Worm (Caenorhabditis elegans) whole organism, L3 larva: Measurements from ENCODE around the gene H03G16.7.

Experiments
- R02D3.7 ChIP-seq: fragments of 150-350 bp; optimal IDR thresholded peaks from 2 replicates; lab custom pipeline; 2014; ENCODE audit warnings: missing biosample characterization, missing genetic modification characterization
- ZK546.5 ChIP-seq: sonication (generic microtip); optimal IDR thresholded peaks from 2 replicates; lab custom pipeline; 2017; ENCODE audit warnings: missing biosample characterization, missing genetic modification characterization
- aly-2 ChIP-seq: fragments of 150-350 bp; optimal IDR thresholded peaks from 2 replicates; lab custom pipeline; 2014; ENCODE audit warnings: missing biosample characterization, missing genetic modification characterization
- ama-1 ChIP-seq: fragments of 150-350 bp; optimal IDR thresholded peaks from 2 replicates; lab custom pipeline; 2018
- ceh-16 ChIP-seq: sonication (generic microtip); optimal IDR thresholded peaks from 2 replicates; lab custom pipeline; 2017; ENCODE audit warnings: missing biosample characterization, missing genetic modification characterization
- ceh-28 ChIP-seq: fragments of 150-350 bp; optimal IDR thresholded peaks from 2 replicates; lab custom pipeline; 2014; ENCODE audit warnings: missing biosample characterization, missing genetic modification reagents, missing genetic modification characterization
- ceh-82 ChIP-seq: fragments of 150-350 bp; optimal IDR thresholded peaks from 2 replicates; lab custom pipeline; 2014; ENCODE audit warnings: missing biosample characterization, missing genetic modification characterization
- ceh-9 ChIP-seq: sonication (generic microtip); optimal IDR thresholded peaks from 2 replicates; lab custom pipeline; 2018; ENCODE audit warnings: missing biosample characterization, missing genetic modification characterization
- daf-12 ChIP-seq: fragments of 150-350 bp; optimal IDR thresholded peaks from 2 replicates; lab custom pipeline; 2014; ENCODE audit warnings: missing biosample characterization, missing genetic modification reagents, missing genetic modification characterization
- egl-27 ChIP-seq: sonication (generic microtip); optimal IDR thresholded peaks from 4 replicates; lab custom pipeline; 2017; ENCODE audit warnings: missing biosample characterization, missing genetic modification reagents, missing genetic modification characterization
- egl-5 ChIP-seq: fragments of 150-350 bp; optimal IDR thresholded peaks from 2 replicates; lab custom pipeline; 2017; ENCODE audit warnings: missing biosample characterization, missing genetic modification reagents, missing genetic modification characterization, inconsistent platforms
- elt-1 ChIP-seq: fragments of 150-350 bp; optimal IDR thresholded peaks from 2 replicates; lab custom pipeline; 2014; ENCODE audit warnings: missing biosample characterization, missing genetic modification characterization
- elt-2 ChIP-seq: sonication (generic microtip); optimal IDR thresholded peaks from 2 replicates; lab custom pipeline; 2016; ENCODE audit warnings: missing genetic modification reagents, mild to moderate bottlenecking, missing genetic modification characterization, missing compliant biosample characterization
- fkh-10 ChIP-seq: sonication (generic microtip); optimal IDR thresholded peaks from 2 replicates; lab custom pipeline; 2017; ENCODE audit warnings: missing biosample characterization, missing genetic modification reagents, missing genetic modification characterization
- fkh-2 ChIP-seq: fragments of 150-350 bp; optimal IDR thresholded peaks from 2 replicates; lab custom pipeline; 2014; ENCODE audit warnings: missing biosample characterization, missing genetic modification reagents, missing genetic modification characterization
- fos-1 ChIP-seq: fragments of 150-350 bp; optimal IDR thresholded peaks from 2 replicates; lab custom pipeline; 2014; ENCODE audit warnings: missing biosample characterization, missing genetic modification characterization
- hmg-11 ChIP-seq: sonication (generic microtip); optimal IDR thresholded peaks from 2 replicates; lab custom pipeline; 2016; ENCODE audit warnings: missing genetic modification characterization, missing compliant biosample characterization
- jun-1 ChIP-seq: fragments of 150-350 bp; optimal IDR thresholded peaks from 2 replicates; lab custom pipeline; 2014; ENCODE audit warnings: missing biosample characterization, missing genetic modification reagents, missing genetic modification characterization
- lin-15B ChIP-seq: fragments of 150-350 bp; optimal IDR thresholded peaks from 2 replicates; lab custom pipeline; 2014; ENCODE audit warnings: missing biosample characterization, missing genetic modification characterization
- lin-39 ChIP-seq: fragments of 150-350 bp; optimal IDR thresholded peaks from 2 replicates; lab custom pipeline; 2018; ENCODE audit warnings: missing biosample characterization, missing genetic modification reagents, missing genetic modification characterization
- lsy-12 ChIP-seq: sonication (generic microtip); optimal IDR thresholded peaks from 2 replicates; lab custom pipeline; 2016; ENCODE audit warnings: mild to moderate bottlenecking, missing genetic modification characterization, missing compliant biosample characterization
- mdl-1 ChIP-seq: fragments of 150-350 bp; optimal IDR thresholded peaks from 2 replicates; lab custom pipeline; 2014; ENCODE audit warnings: missing biosample characterization, missing genetic modification characterization
- nfya-1 ChIP-seq: sonication (generic microtip); optimal IDR thresholded peaks from 2 replicates; lab custom pipeline; 2017; ENCODE audit warnings: missing genetic modification characterization, mild to moderate bottlenecking, missing compliant biosample characterization, antibody characterized with exemption, moderate library complexity; ENCODE audit not compliant: insufficient read depth
- nhr-11 ChIP-seq: fragments of 150-350 bp; optimal IDR thresholded peaks from 2 replicates; lab custom pipeline; 2014; ENCODE audit warnings: missing biosample characterization, missing genetic modification characterization
- nhr-12 ChIP-seq: fragments of 150-350 bp; optimal IDR thresholded peaks from 2 replicates; lab custom pipeline; 2014; ENCODE audit warnings: missing biosample characterization, missing genetic modification characterization
- nhr-23 ChIP-seq: fragments of 150-350 bp; optimal IDR thresholded peaks from 2 replicates; lab custom pipeline; 2014; ENCODE audit warnings: missing biosample characterization, missing genetic modification reagents, missing genetic modification characterization
- nhr-237 ChIP-seq: fragments of 150-350 bp; optimal IDR thresholded peaks from 2 replicates; lab custom pipeline; 2014; ENCODE audit warnings: missing biosample characterization, missing genetic modification characterization
- nhr-25 ChIP-seq: sonication (generic microtip); optimal IDR thresholded peaks from 2 replicates; lab custom pipeline; 2017; ENCODE audit warnings: missing biosample characterization, missing genetic modification characterization
- nhr-28 ChIP-seq: fragments of 150-350 bp; optimal IDR thresholded peaks from 2 replicates; lab custom pipeline; 2014; ENCODE audit warnings: missing biosample characterization, missing genetic modification characterization
- nhr-43 ChIP-seq: sonication (generic microtip); optimal IDR thresholded peaks from 2 replicates; lab custom pipeline; 2016; ENCODE audit warnings: mild to moderate bottlenecking, missing genetic modification characterization, missing compliant biosample characterization; ENCODE audit not compliant: poor library complexity, severe bottlenecking
- nhr-67 ChIP-seq: fragments of 150-350 bp; optimal IDR thresholded peaks from 2 replicates; lab custom pipeline; 2014; ENCODE audit warnings: missing biosample characterization, missing genetic modification characterization
- nhr-76 ChIP-seq: fragments of 150-350 bp; sonication (generic microtip); optimal IDR thresholded peaks from 5 replicates; lab custom pipeline; 2014; ENCODE audit warnings: missing biosample characterization, missing genetic modification characterization
- nhr-77 ChIP-seq: fragments of 150-350 bp; optimal IDR thresholded peaks from 2 replicates; lab custom pipeline; 2014; ENCODE audit warnings: missing biosample characterization, missing genetic modification characterization
- pha-4 ChIP-seq: fragments of 150-350 bp; optimal IDR thresholded peaks from 2 replicates; lab custom pipeline; 2014; ENCODE audit warnings: missing biosample characterization, missing genetic modification reagents, missing genetic modification characterization
- pqm-1 ChIP-seq: fragments of 150-350 bp; optimal IDR thresholded peaks from 2 replicates; lab custom pipeline; 2017; ENCODE audit warnings: missing biosample characterization, missing genetic modification characterization, inconsistent platforms
- sea-2 ChIP-seq: fragments of 150-350 bp; sonication (generic microtip); optimal IDR thresholded peaks from 4 replicates; lab custom pipeline; 2014; ENCODE audit warnings: missing biosample characterization, missing genetic modification reagents, missing genetic modification characterization
- skn-1 ChIP-seq: fragments of 150-350 bp; optimal IDR thresholded peaks from 2 replicates; lab custom pipeline; 2014; ENCODE audit warnings: missing biosample characterization, missing genetic modification characterization
- snpc-4 ChIP-seq: fragments of 150-350 bp; optimal IDR thresholded peaks from 2 replicates; lab custom pipeline; 2014; ENCODE audit warnings: missing biosample characterization, missing genetic modification characterization
- tbx-2 ChIP-seq: sonication (generic microtip); optimal IDR thresholded peaks from 2 replicates; lab custom pipeline; 2016; ENCODE audit warnings: mild to moderate bottlenecking, missing genetic modification characterization, missing compliant biosample characterization
- unc-62 ChIP-seq: fragments of 150-350 bp; sonication (generic microtip); optimal IDR thresholded peaks from 4 replicates; lab custom pipeline; 2014; ENCODE audit warnings: missing biosample characterization, missing genetic modification reagents, missing genetic modification characterization
- zag-1 ChIP-seq: fragments of 150-350 bp; optimal IDR thresholded peaks from 2 replicates; lab custom pipeline; 2014; ENCODE audit warnings: missing biosample characterization, missing genetic modification characterization
- ztf-4 ChIP-seq: fragments of 150-350 bp; optimal IDR thresholded peaks from 2 replicates; lab custom pipeline; 2014; ENCODE audit warnings: missing biosample characterization, missing genetic modification characterization

The H03G16.7 gene

DNA sequence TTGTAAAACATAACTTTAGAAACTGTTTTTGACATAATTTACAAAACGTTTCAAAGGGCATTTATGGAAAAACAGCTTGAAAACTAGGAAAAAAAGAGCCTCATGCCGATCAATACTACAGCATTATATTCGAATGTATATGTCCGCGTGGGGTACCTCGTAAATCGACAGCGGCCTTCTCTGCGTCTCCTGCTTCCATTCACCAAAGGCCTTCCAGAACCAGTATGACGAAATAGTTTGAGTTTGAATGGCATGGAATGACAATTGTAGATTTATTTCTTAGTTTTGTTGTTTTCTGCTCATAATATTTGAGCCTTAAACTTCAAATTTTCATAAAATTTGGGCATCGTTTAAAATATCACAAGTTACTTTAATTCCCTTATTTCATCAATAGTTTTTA lies 10.4 kb downstream of the H03G16.7 start:
- TF ChIP-seq nhr-76 (tag; lab: Kevin White, UChicago) (no peak), jun-1 (no peak), elt-1 (tag; lab: Kevin White, UChicago) (no peak), snpc-4 (tag; lab: Kevin White, UChicago) (no peak), nhr-25 (tag; lab: Kevin White, UChicago) (no peak), ceh-16 (tag; lab: Kevin White, UChicago) (no peak), nfya-1 (tag; lab: Kevin White, UChicago) (peak; percentile 46), ama-1 (lab: Kevin White, UChicago) (no peak), skn-1 (tag; lab: Kevin White, UChicago) (no peak), egl-5 (tag; lab: Kevin White, UChicago) (peak; percentile 34), nhr-12 (tag; lab: Kevin White, UChicago) (no peak), hmg-11 (tag; lab: Kevin White, UChicago) (peak; percentile 30), nhr-28 (tag; lab: Kevin White, UChicago) (no peak), lsy-12 (tag; lab: Kevin White, UChicago) (no peak), lin-39 (no peak), zag-1 (tag; lab: Kevin White, UChicago) (no peak), R02D3.7 (tag; lab: Kevin White, UChicago) (peak; percentile 52), unc-62 (GFP tag; lab: Kevin White, UChicago) (no peak), fkh-10 (GFP tag; lab: Kevin White, UChicago) (no peak), lin-15B (tag; lab: Kevin White, UChicago) (no peak), ZK546.5 (tag; lab: Kevin White, UChicago) (no peak)

DNA sequence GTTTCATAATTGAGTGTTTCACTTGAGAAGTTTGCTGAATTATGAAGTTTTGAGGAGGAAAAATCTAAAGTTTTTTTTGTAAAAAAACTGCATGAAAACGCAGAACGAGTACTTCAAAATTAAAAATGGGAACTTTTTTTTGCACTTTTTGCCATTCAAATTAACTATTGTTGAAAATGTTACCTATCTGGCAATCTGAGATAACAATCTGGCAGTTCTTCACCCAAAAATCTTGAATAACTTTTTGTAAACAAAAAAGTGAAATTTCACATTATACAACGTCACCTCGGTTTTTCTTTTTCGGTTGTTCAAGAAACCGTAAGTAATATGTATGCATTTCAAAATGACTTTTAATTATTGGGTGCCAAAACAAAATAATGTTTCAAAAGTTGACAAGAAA lies 13.3 kb downstream of the H03G16.7 start:
- peak; percentile 88 for TF ChIP-seq elt-1 (tag; lab: Kevin White, UChicago)
- no peak for TF ChIP-seq nhr-76 (tag; lab: Kevin White, UChicago)
- no peak for TF ChIP-seq fkh-10 (GFP tag; lab: Kevin White, UChicago)
- TF ChIP-seq, all 47 proteins: peak for 1

DNA sequence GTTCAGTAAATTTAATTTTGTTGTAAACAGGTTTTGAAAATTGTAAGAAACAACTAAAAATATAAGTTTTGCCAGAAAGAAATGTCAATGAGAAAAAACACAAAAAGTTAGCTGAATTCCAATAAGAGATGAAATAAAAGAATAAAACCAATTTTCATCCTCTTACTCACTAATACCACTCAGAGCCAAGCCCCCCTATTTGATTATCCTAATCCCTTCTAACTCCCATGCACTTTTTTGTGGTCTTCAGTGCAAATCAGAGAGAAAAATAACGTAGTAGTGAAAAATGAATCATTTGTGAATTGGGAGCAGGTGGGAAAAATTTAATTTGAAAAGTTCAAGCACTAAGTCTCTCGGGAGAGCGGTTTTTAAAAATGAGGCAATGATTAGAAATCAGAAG lies 14.5 kb downstream of the H03G16.7 start:
- TF ChIP-seq sea-2 (no peak), ceh-82 (tag; lab: Kevin White, UChicago) (no peak), nhr-23 (tag; lab: Kevin White, UChicago) (no peak), lin-15B (tag; lab: Kevin White, UChicago) (no peak), nfya-1 (tag; lab: Kevin White, UChicago) (no peak), ceh-28 (no peak), nhr-28 (tag; lab: Kevin White, UChicago) (no peak), daf-12 (tag; lab: Kevin White, UChicago) (no peak), ceh-9 (no peak), nhr-67 (tag; lab: Kevin White, UChicago) (no peak), lsy-12 (tag; lab: Kevin White, UChicago) (no peak), ztf-4 (tag; lab: Kevin White, UChicago) (no peak)

DNA sequence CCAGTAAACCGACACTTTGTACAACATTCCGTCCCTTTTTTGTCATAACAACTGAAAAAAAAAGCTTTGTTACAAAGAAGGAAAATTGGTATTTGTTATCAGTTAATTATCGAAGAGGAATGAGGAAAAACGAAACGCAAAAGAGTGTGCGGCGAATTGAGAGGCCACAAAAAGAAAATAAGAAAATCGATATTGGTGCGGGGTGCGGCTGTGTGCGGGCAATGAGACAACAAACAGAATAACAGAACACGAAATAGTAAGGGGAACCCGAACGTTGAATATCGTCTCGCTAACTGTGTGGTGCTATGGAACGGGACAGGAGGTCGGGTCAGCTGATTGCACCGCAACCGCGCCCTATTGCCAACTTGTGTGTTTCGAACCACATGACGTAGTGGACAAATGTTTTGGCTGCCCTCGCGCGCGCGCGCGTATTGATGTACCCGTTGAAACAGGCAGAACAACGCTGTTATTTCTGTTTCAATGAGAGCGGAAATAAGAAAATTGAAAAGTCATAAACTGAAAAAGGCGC lies 15.2 kb downstream of the H03G16.7 start, which contains the start of gene C18B12.4:
TSS of gene C18B12.4 (minus strand) at position 51 of the 529 bp plus-strand sequence.
- TF ChIP-seq nhr-11 (tag; lab: Kevin White, UChicago) (no peak), ceh-82 (tag; lab: Kevin White, UChicago) (no peak), ZK546.5 (tag; lab: Kevin White, UChicago) (no peak), ama-1 (lab: Kevin White, UChicago) (peak; percentile 67), nhr-67 (tag; lab: Kevin White, UChicago) (no peak), fkh-2 (tag; lab: Kevin White, UChicago) (no peak), hmg-11 (tag; lab: Kevin White, UChicago) (peak; percentile 72), R02D3.7 (tag; lab: Kevin White, UChicago) (peak; percentile 10), mdl-1 (tag; lab: Kevin White, UChicago) (peak; percentile 21), nhr-237 (no peak), nfya-1 (tag; lab: Kevin White, UChicago) (peak; percentile 84), egl-5 (tag; lab: Kevin White, UChicago) (peak; percentile 88), lin-39 (peak; percentile 100), pqm-1 (peak; percentile 51), nhr-23 (tag; lab: Kevin White, UChicago) (peak; percentile 86), egl-27 (tag; lab: Kevin White, UChicago) (peak; percentile 44), snpc-4 (tag; lab: Kevin White, UChicago) (peak; percentile 23), lin-15B (tag; lab: Kevin White, UChicago) (peak; percentile 85), elt-2 (peak; percentile 79), ceh-9 (no peak), pha-4 (tag; lab: Kevin White, UChicago) (peak; percentile 95), fos-1 (peak; percentile 41), unc-62 (GFP tag; lab: Kevin White, UChicago) (peak; percentile 39), nhr-77 (tag; lab: Kevin White, UChicago) (no peak), ceh-16 (tag; lab: Kevin White, UChicago) (no peak), nhr-43 (tag; lab: Kevin White, UChicago) (peak; percentile 80), tbx-2 (tag; lab: Kevin White, UChicago) (peak; percentile 27), lsy-12 (tag; lab: Kevin White, UChicago) (peak; percentile 84), zag-1 (tag; lab: Kevin White, UChicago) (no peak), nhr-25 (tag; lab: Kevin White, UChicago) (peak; percentile 90), elt-1 (tag; lab: Kevin White, UChicago) (peak; percentile 74), ceh-28 (peak; percentile 77), ztf-4 (tag; lab: Kevin White, UChicago) (peak; percentile 33), aly-2 (tag; lab: Kevin White, UChicago) (no peak), jun-1 (peak; percentile 84), skn-1 (tag; lab: Kevin White, UChicago) (no peak)
